Fruit fly (Drosophila melanogaster): Measurements from ENCODE around the gene Septin2.

Gene Septin2

dm6 chr3R:20579816-20580215 lies 8.3 kb downstream of the Septin2 start, which contains the start of the genes EloB and Srp14 (continued):
- TF ChIP-seq achi (GFP tag; optimal IDR thresholded peaks at IDR 0.05) (peak; percentile 100), esn (GFP tag; optimal IDR thresholded peaks at IDR 0.05) (peak; percentile 89), CG7368 (GFP tag; optimal IDR thresholded peaks at IDR 0.05) (no peak), Ets21C (GFP tag; optimal IDR thresholded peaks at IDR 0.05) (peak; percentile 72), dsx (GFP tag; optimal IDR thresholded peaks at IDR 0.05; ENCODE audit: poor library complexity, severe bottlenecking) (peak; percentile 69), fd85E (GFP tag; optimal IDR thresholded peaks at IDR 0.05) (no peak), CG8119 (GFP tag; IDR thresholded peaks at IDR 0.05) (peak; percentile 65)

dm6 chr3R:20576789-20577188 lies 11.4 kb downstream of the Septin2 start, which contains the start of the genes TFAM and CG5412:
Gene TFAM, minus strand, starts transcription at chr3R:20577010.
Gene CG5412, plus strand, starts transcription at chr3R:20577053.
- no peak for TF ChIP-seq Sox102F (GFP tag; optimal IDR thresholded peaks at IDR 0.05)
- TF ChIP-seq CG1621 (tag; optimal IDR thresholded peaks at IDR 0.05), result peak; percentile 91
- TF ChIP-seq CG11762 (GFP tag; optimal IDR thresholded peaks at IDR 0.05; ENCODE audit: insufficient read depth), result no peak
- peak; percentile 79 for TF ChIP-seq fkh (GFP tag; optimal IDR thresholded peaks at IDR 0.05)
- no peak for TF ChIP-seq Eip93F (GFP tag; optimal IDR thresholded peaks at IDR 0.05)
- TF ChIP-seq net (GFP tag; optimal IDR thresholded peaks at IDR 0.05), result no peak
- TF ChIP-seq Sox14 (GFP tag; optimal IDR thresholded peaks at IDR 0.05), result peak; percentile 4
- no peak for TF ChIP-seq CG32006 (GFP tag; optimal IDR thresholded peaks at IDR 0.05)
- no peak for TF ChIP-seq CG8119 (GFP tag; IDR thresholded peaks at IDR 0.05)
- no peak for TF ChIP-seq CG10631 (GFP tag; optimal IDR thresholded peaks at IDR 0.05)

dm6 chr3R:20574535-20574980 lies 13.6 kb downstream of the Septin2 start:
- TF ChIP-seq svp (GFP tag), result peak; percentile 38
- peak; percentile 27 for TF ChIP-seq Eip78C (GFP tag)
- TF ChIP-seq fkh (GFP tag; optimal IDR thresholded peaks at IDR 0.05), result peak; percentile 73
- peak; percentile 9 for TF ChIP-seq esn (GFP tag; optimal IDR thresholded peaks at IDR 0.05)
- 0 out of 3 replicates have a peak, but pooled peaks have one; percentile 20 for TF ChIP-seq CG6163 (GFP tag; IDR thresholded peaks at IDR 0.05)
- no peak for TF ChIP-seq CG34406 (GFP tag; optimal IDR thresholded peaks at IDR 0.05)
- TF ChIP-seq fd85E (GFP tag; optimal IDR thresholded peaks at IDR 0.05), result no peak
- peak; percentile 60 for TF ChIP-seq CG6854 (GFP tag; optimal IDR thresholded peaks at IDR 0.05)

dm6 chr3R:20573326-20573725 lies 14.8 kb downstream of the Septin2 start:
- TF ChIP-seq dsx (GFP tag; optimal IDR thresholded peaks at IDR 0.05; ENCODE audit: poor library complexity, severe bottlenecking) (no peak), CG6854 (GFP tag; optimal IDR thresholded peaks at IDR 0.05) (no peak), CG3919 (GFP tag; optimal IDR thresholded peaks at IDR 0.05) (no peak), CG11762 (GFP tag; optimal IDR thresholded peaks at IDR 0.05; ENCODE audit: insufficient read depth) (no peak), vri (GFP tag; optimal IDR thresholded peaks at IDR 0.05) (no peak), Sox102F (GFP tag; optimal IDR thresholded peaks at IDR 0.05) (no peak), CG15336 (GFP tag; IDR thresholded peaks at IDR 0.05) (0 out of 2 replicates have a peak, but pooled peaks have one; percentile 22), CG8319 (GFP tag; optimal IDR thresholded peaks at IDR 0.05) (no peak), pdm3 (GFP tag; optimal IDR thresholded peaks at IDR 0.05) (no peak), lz (GFP tag; optimal IDR thresholded peaks at IDR 0.05) (no peak), CG11294 (GFP tag; IDR thresholded peaks at IDR 0.05) (no peak), Ets96B (tag; optimal IDR thresholded peaks at IDR 0.05) (no peak), svp (GFP tag) (peak; percentile 45), salr (GFP tag; optimal IDR thresholded peaks at IDR 0.05) (no peak), CG4318 (GFP tag; optimal IDR thresholded peaks at IDR 0.05) (no peak), ss (GFP tag; optimal IDR thresholded peaks at IDR 0.05) (no peak), Blimp-1 (GFP tag; optimal IDR thresholded peaks at IDR 0.05) (no peak), OdsH (GFP tag; optimal IDR thresholded peaks at IDR 0.05) (no peak), Met (GFP tag; optimal IDR thresholded peaks at IDR 0.05) (no peak), net (GFP tag; optimal IDR thresholded peaks at IDR 0.05) (no peak), Eip78C (GFP tag) (peak; percentile 48), CG6163 (GFP tag; IDR thresholded peaks at IDR 0.05) (no peak), CG31627 (GFP tag; optimal IDR thresholded peaks at IDR 0.05) (no peak), dac (GFP tag; optimal IDR thresholded peaks at IDR 0.05) (no peak), Eip75B (GFP tag; optimal IDR thresholded peaks at IDR 0.05) (no peak), eg (GFP tag; IDR thresholded peaks at IDR 0.05) (no peak), Sox15 (GFP tag; optimal IDR thresholded peaks at IDR 0.05) (no peak), CG16779 (tag; optimal IDR thresholded peaks at IDR 0.05) (no peak), CG8119 (GFP tag; IDR thresholded peaks at IDR 0.05) (no peak), CG9139 (GFP tag; optimal IDR thresholded peaks at IDR 0.05) (no peak), CG3032 (tag; optimal IDR thresholded peaks at IDR 0.05) (no peak), CG32006 (GFP tag; optimal IDR thresholded peaks at IDR 0.05) (peak; percentile 51), Lpt (GFP tag; optimal IDR thresholded peaks at IDR 0.05) (no peak), achi (GFP tag; optimal IDR thresholded peaks at IDR 0.05) (no peak)
